Fruit fly (Drosophila melanogaster) whole organism, embryonic: Measurements from ENCODE around the gene Dlip1.

Source experiments
- ATbp ChIP-seq: fragments of 200-800 bp; sonication (Bioruptor generic); optimal IDR thresholded peaks from 2 replicates; lab custom pipeline; 2017; ENCODE audit warnings: missing biosample characterization, mild to moderate bottlenecking, missing genetic modification characterization, missing genetic modification reagents
- Aef1 ChIP-seq: fragments of 200-800 bp; sonication (Bioruptor generic); IDR thresholded peaks from 3 replicates; pipeline ENCODE4 v1.3.6; 2022; ENCODE audit warnings: missing biosample characterization, missing genetic modification characterization
- CG10267 ChIP-seq: fragments of 200-800 bp; sonication (Bioruptor generic); optimal IDR thresholded peaks from 2 replicates; lab custom pipeline; 2018; ENCODE audit warnings: missing biosample characterization, mild to moderate bottlenecking, missing genetic modification characterization, moderate library complexity
- CG11723 ChIP-seq: fragments of 200-800 bp; sonication (Bioruptor generic); optimal IDR thresholded peaks from 2 replicates; lab custom pipeline; 2017; ENCODE audit warnings: missing biosample characterization, mild to moderate bottlenecking, missing genetic modification characterization
- CG12155 ChIP-seq: fragments of 200-800 bp; sonication (Bioruptor generic); optimal IDR thresholded peaks from 3 replicates; lab custom pipeline; 2016; ENCODE audit warnings: missing biosample characterization, missing genetic modification characterization
- CG12942 ChIP-seq: fragments of 200-800 bp; sonication (Bioruptor generic); optimal IDR thresholded peaks from 3 replicates; lab custom pipeline; 2016; ENCODE audit warnings: missing biosample characterization, missing genetic modification characterization
- CG13775 ChIP-seq: fragments of 200-800 bp; sonication (Bioruptor generic); optimal IDR thresholded peaks from 3 replicates; lab custom pipeline; 2017; ENCODE audit warnings: missing biosample characterization, mild to moderate bottlenecking, missing genetic modification characterization
- CG14860 ChIP-seq: fragments of 200-800 bp; sonication (Bioruptor generic); IDR thresholded peaks from 3 replicates; pipeline ENCODE4 v1.3.6; 2022; ENCODE audit warnings: missing biosample characterization, missing genetic modification characterization; ENCODE audit not compliant: partially characterized antibody
- CG2202 ChIP-seq: fragments of 200-800 bp; sonication (Bioruptor generic); optimal IDR thresholded peaks from 2 replicates; lab custom pipeline; 2018; ENCODE audit warnings: missing biosample characterization, mild to moderate bottlenecking, missing genetic modification characterization
- CG3163 ChIP-seq: fragments of 200-800 bp; sonication (Bioruptor generic); optimal IDR thresholded peaks from 3 replicates; lab custom pipeline; 2016; ENCODE audit warnings: missing biosample characterization, missing genetic modification characterization
- CG34376 ChIP-seq: fragments of 200-800 bp; sonication (Bioruptor generic); optimal IDR thresholded peaks from 2 replicates; lab custom pipeline; 2018; ENCODE audit warnings: missing biosample characterization, mild to moderate bottlenecking, missing genetic modification characterization
- CG34422 ChIP-seq: fragments of 200-800 bp; sonication (Bioruptor generic); IDR thresholded peaks from 3 replicates; pipeline ENCODE4 v1.3.6; 2022; ENCODE audit warnings: missing biosample characterization, missing genetic modification characterization
- CG43689 ChIP-seq: fragments of 200-800 bp; sonication (Bioruptor generic); IDR thresholded peaks from 2 replicates; pipeline ENCODE4 v1.3.6; 2022; ENCODE audit warnings: missing biosample characterization, missing genetic modification characterization
- CG5180 ChIP-seq: fragments of 200-800 bp; sonication (Bioruptor generic); optimal IDR thresholded peaks from 3 replicates; lab custom pipeline; 2017; ENCODE audit warnings: missing biosample characterization, missing genetic modification characterization, mild to moderate bottlenecking, moderate library complexity, missing genetic modification reagents
- CG6689 ChIP-seq: fragments of 200-800 bp; sonication (Bioruptor generic); IDR thresholded peaks from 2 replicates; pipeline ENCODE4 v1.3.6; 2022; ENCODE audit warnings: missing biosample characterization, missing genetic modification characterization
- CG9437 ChIP-seq: fragments of 200-800 bp; sonication (Bioruptor generic); optimal IDR thresholded peaks from 2 replicates; lab custom pipeline; 2018; ENCODE audit warnings: missing biosample characterization, mild to moderate bottlenecking, missing genetic modification characterization
- CG9817 ChIP-seq: fragments of 200-800 bp; sonication (Bioruptor generic); optimal IDR thresholded peaks from 2 replicates; lab custom pipeline; 2018; ENCODE audit warnings: missing biosample characterization, mild to moderate bottlenecking, missing genetic modification characterization, moderate library complexity
- Camta ChIP-seq: fragments of 200-800 bp; sonication (Bioruptor generic); optimal IDR thresholded peaks from 2 replicates; lab custom pipeline; 2016; ENCODE audit warnings: missing biosample characterization, missing genetic modification characterization
- D ChIP-seq, 2 experiments: fragments of 200-800 bp in 1 of 2; fragments of >200 bp in 1 of 2; sonication (Bioruptor generic) in 1 of 2; optimal IDR thresholded peaks; 2 replicates in 1 of 2; 3 replicates in 1 of 2; lab custom pipeline; 2017; ENCODE audit warnings: mild to moderate bottlenecking in 1 of 2, missing biosample characterization in 1 of 2, missing genetic modification characterization in 1 of 2, missing genetic modification reagents in 1 of 2
- Dfd ChIP-seq, 2 experiments: fragments of >200 bp; optimal IDR thresholded peaks; 2 replicates each; lab custom pipeline; 2017; ENCODE audit warnings: missing biosample characterization in 2 of 2, missing genetic modification characterization in 2 of 2
- Elba2 ChIP-seq: fragments of 200-800 bp; sonication (Bioruptor generic); optimal IDR thresholded peaks from 3 replicates; lab custom pipeline; 2016; ENCODE audit warnings: missing biosample characterization, missing genetic modification characterization
- GATAe ChIP-seq: fragments of 200-800 bp; sonication (Bioruptor generic); conservative IDR thresholded peaks from 2 replicates; pipeline ENCODE4 v1.3.6; 2022; ENCODE audit warnings: missing biosample characterization, missing genetic modification characterization
- Gug ChIP-seq: fragments of 200-800 bp; sonication (Bioruptor generic); IDR thresholded peaks from 4 replicates; pipeline ENCODE4 v1.3.6; 2022; ENCODE audit warnings: missing biosample characterization, missing genetic modification characterization
- HLH3B ChIP-seq: fragments of 200-800 bp; sonication (Bioruptor generic); IDR thresholded peaks from 2 replicates; pipeline ENCODE4 v1.3.6; 2022; ENCODE audit warnings: missing biosample characterization, missing genetic modification characterization
- HLH54F ChIP-seq: fragments of 200-800 bp; sonication (Bioruptor generic); optimal IDR thresholded peaks from 3 replicates; lab custom pipeline; 2016; ENCODE audit warnings: missing biosample characterization, missing genetic modification characterization
- Poxn ChIP-seq: fragments of 200-800 bp; sonication (Bioruptor generic); IDR thresholded peaks from 2 replicates; pipeline ENCODE4 v1.3.6; 2022; ENCODE audit warnings: missing biosample characterization, missing genetic modification characterization
- Usf ChIP-seq: fragments of 200-800 bp; sonication (Bioruptor generic); optimal IDR thresholded peaks from 2 replicates; lab custom pipeline; 2017; ENCODE audit warnings: missing genotype, missing biosample characterization, missing genetic modification characterization
- Xrp1 ChIP-seq: fragments of 200-800 bp; sonication (Bioruptor generic); IDR thresholded peaks from 2 replicates; pipeline ENCODE4 v1.3.6; 2022; ENCODE audit warnings: missing biosample characterization, missing genetic modification characterization
- abd-A ChIP-seq: fragments of 200-800 bp; sonication (Bioruptor generic); optimal IDR thresholded peaks from 3 replicates; lab custom pipeline; 2019; ENCODE audit warnings: missing biosample characterization, mild to moderate bottlenecking, missing genetic modification characterization, moderate library complexity
- ac ChIP-seq: fragments of 200-800 bp; sonication (Bioruptor generic); optimal IDR thresholded peaks from 3 replicates; lab custom pipeline; 2017; ENCODE audit warnings: missing biosample characterization, mild to moderate bottlenecking, missing genetic modification characterization
- ase ChIP-seq: fragments of 200-800 bp; sonication (Bioruptor generic); IDR thresholded peaks from 3 replicates; pipeline ENCODE4 v1.3.6; 2022; ENCODE audit warnings: missing biosample characterization, missing genetic modification characterization
- bigmax ChIP-seq: fragments of 200-800 bp; sonication (Bioruptor generic); optimal IDR thresholded peaks from 2 replicates; lab custom pipeline; 2018; ENCODE audit warnings: missing biosample characterization, mild to moderate bottlenecking, missing genetic modification characterization
- cad ChIP-seq: fragments of >200 bp; optimal IDR thresholded peaks from 2 replicates; lab custom pipeline; 2017; ENCODE audit warnings: missing biosample characterization, missing genetic modification characterization
- ci ChIP-seq: fragments of 200-800 bp; sonication (Bioruptor generic); IDR thresholded peaks from 3 replicates; pipeline ENCODE4 v1.3.6; 2022; ENCODE audit warnings: missing biosample characterization, missing genetic modification characterization
- crp ChIP-seq, 2 experiments: fragments of 200-800 bp; sonication (Bioruptor generic); optimal IDR thresholded peaks; 2 replicates in 1 of 2; 3 replicates in 1 of 2; lab custom pipeline; 2017; ENCODE audit warnings: missing biosample characterization in 2 of 2, missing genetic modification characterization in 2 of 2, mild to moderate bottlenecking in 1 of 2, moderate library complexity in 1 of 2
- dm ChIP-seq: fragments of 200-800 bp; sonication (Bioruptor generic); optimal IDR thresholded peaks from 3 replicates; lab custom pipeline; 2016; ENCODE audit warnings: missing biosample characterization, missing genetic modification characterization
- ewg ChIP-seq: fragments of 200-800 bp; sonication (Bioruptor generic); optimal IDR thresholded peaks from 3 replicates; lab custom pipeline; 2017; ENCODE audit warnings: mild to moderate bottlenecking, missing biosample characterization, missing genetic modification reagents, missing genetic modification characterization
- exex ChIP-seq: fragments of 200-800 bp; sonication (Bioruptor generic); optimal IDR thresholded peaks from 4 replicates; lab custom pipeline; 2018; ENCODE audit warnings: missing biosample characterization, mild to moderate bottlenecking, missing genetic modification characterization, moderate library complexity
- gfzf ChIP-seq: fragments of 200-800 bp; sonication (Bioruptor generic); optimal IDR thresholded peaks from 2 replicates; lab custom pipeline; 2016; ENCODE audit warnings: missing biosample characterization, mild to moderate bottlenecking, missing genetic modification characterization, moderate library complexity
- gsb ChIP-seq: fragments of 200-800 bp; sonication (Bioruptor generic); IDR thresholded peaks from 2 replicates; pipeline ENCODE4 v1.3.6; 2022; ENCODE audit warnings: missing biosample characterization, missing genetic modification characterization
- hbn ChIP-seq: fragments of 200-800 bp; sonication (Bioruptor generic); IDR thresholded peaks from 2 replicates; pipeline ENCODE4 v1.3.6; 2022; ENCODE audit warnings: missing biosample characterization, missing genetic modification characterization; ENCODE audit not compliant: partially characterized antibody
- kah ChIP-seq: fragments of 200-800 bp; sonication (Bioruptor generic); optimal IDR thresholded peaks from 2 replicates; lab custom pipeline; 2018; ENCODE audit warnings: missing biosample characterization, mild to moderate bottlenecking, missing genetic modification characterization
- lmd ChIP-seq: fragments of 200-800 bp; sonication (Bioruptor generic); IDR thresholded peaks from 2 replicates; pipeline ENCODE4 v1.3.6; 2022; ENCODE audit warnings: missing biosample characterization, missing genetic modification characterization
- lov ChIP-seq, 2 experiments: fragments of 200-800 bp in 1 of 2; fragments of >200 bp in 1 of 2; sonication (Bioruptor generic) in 1 of 2; IDR thresholded peaks in 1 of 2; optimal IDR thresholded peaks in 1 of 2; 2 replicates in 1 of 2; 3 replicates in 1 of 2; pipeline versions ENCODE4 v1.3.6 to Lab custom; 2017 to 2022; ENCODE audit warnings: missing biosample characterization in 1 of 2, missing genetic modification characterization in 1 of 2
- pros ChIP-seq: fragments of 200-800 bp; sonication (Bioruptor generic); optimal IDR thresholded peaks from 3 replicates; lab custom pipeline; 2019; ENCODE audit warnings: missing biosample characterization, mild to moderate bottlenecking, missing genetic modification characterization, moderate library complexity
- psq ChIP-seq: fragments of 200-800 bp; sonication (Bioruptor generic); optimal IDR thresholded peaks from 2 replicates; lab custom pipeline; 2017; ENCODE audit warnings: missing biosample characterization, missing genetic modification characterization
- repo ChIP-seq: fragments of 200-800 bp; sonication (Bioruptor generic); optimal IDR thresholded peaks from 2 replicates; lab custom pipeline; 2016; ENCODE audit warnings: missing biosample characterization, missing genetic modification characterization
- salm ChIP-seq: fragments of 200-800 bp; sonication (Bioruptor generic); optimal IDR thresholded peaks from 2 replicates; lab custom pipeline; 2018; ENCODE audit warnings: missing biosample characterization, mild to moderate bottlenecking, missing genetic modification characterization
- stc ChIP-seq: fragments of 200-800 bp; sonication (Bioruptor generic); IDR thresholded peaks from 2 replicates; pipeline ENCODE4 v1.3.6; 2022; ENCODE audit warnings: missing biosample characterization, missing genetic modification characterization
- twi ChIP-seq: fragments of 200-800 bp; optimal IDR thresholded peaks from 2 replicates; lab custom pipeline; 2019; ENCODE audit warnings: missing biosample characterization, mild to moderate bottlenecking, missing genetic modification characterization, moderate library complexity
- z ChIP-seq: fragments of 200-800 bp; sonication (Bioruptor generic); IDR thresholded peaks from 3 replicates; pipeline ENCODE4 v1.3.6; 2022; ENCODE audit warnings: missing biosample characterization, missing genetic modification characterization

The Dlip1 gene

DNA sequence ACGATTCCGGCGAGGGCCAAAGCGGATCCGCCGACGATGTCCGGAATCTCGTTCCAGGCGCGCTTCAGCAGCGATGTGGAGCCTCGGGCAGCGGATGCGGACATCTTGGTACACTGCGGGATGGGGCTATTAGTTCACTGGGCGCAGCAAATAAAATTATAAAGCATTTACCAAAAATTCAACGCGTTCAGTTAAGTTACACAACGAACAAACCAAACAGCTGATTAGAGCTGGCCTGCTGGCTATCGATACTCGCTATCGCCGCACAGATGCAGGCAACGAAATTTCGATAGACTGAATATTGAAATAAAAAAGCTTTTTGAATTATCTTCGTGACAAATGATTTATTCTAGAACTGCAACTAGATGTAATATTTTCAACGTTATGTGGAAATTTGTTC lies 1.3 kb downstream of the Dlip1 start, which contains the start of gene NdufA3 (continued):
- TF ChIP-seq Poxn (no peak), CG34376 (GFP tag; lab: Kevin White, UChicago) (no peak), dm (no peak), bigmax (GFP tag; lab: Kevin White, UChicago) (no peak), ase (GFP tag; lab: Robert Waterston, UW) (no peak), CG2202 (no peak), CG9817 (tag; lab: Kevin White, UChicago) (no peak), psq (no peak), ATbp (GFP tag; lab: Kevin White, UChicago) (no peak), HLH54F (no peak), abd-A (tag; lab: Kevin White, UChicago) (no peak), ci (GFP tag; lab: Robert Waterston, UW) (no peak), CG3163 (GFP tag; lab: Kevin White, UChicago) (no peak), Gug (GFP tag; lab: Robert Waterston, UW) (no peak), cad (GFP tag; lab: Kevin White, UChicago) (no peak), hbn (GFP tag; lab: Robert Waterston, UW) (peak; percentile 81), exex (tag; lab: Kevin White, UChicago) (no peak), Xrp1 (no peak), stc (GFP tag; lab: Robert Waterston, UW) (no peak), gfzf (GFP tag; lab: Kevin White, UChicago) (peak; percentile 46), CG11723 (no peak), CG13775 (GFP tag; lab: Kevin White, UChicago) (no peak), Dfd (GFP tag; optimal IDR thresholded peaks at IDR 0.05; lab: Kevin White, UChicago) (no peak), HLH3B (GFP tag; lab: Robert Waterston, UW) (no peak), Aef1 (no peak), GATAe (GFP tag; lab: Robert Waterston, UW) (no peak), repo (GFP tag; lab: Kevin White, UChicago) (no peak), lov (optimal IDR thresholded peaks at IDR 0.05; lab: Kevin White, UChicago) (no peak), lov (GFP tag; IDR thresholded peaks at IDR 0.05; lab: Robert Waterston, UW) (no peak), ewg (GFP tag; lab: Kevin White, UChicago) (no peak), CG10267 (no peak), crp (GFP tag; optimal IDR thresholded peaks at IDR 0.05; lab: Kevin White, UChicago) (peak; percentile 3 to 87), pros (GFP tag; lab: Kevin White, UChicago) (no peak), salm (tag; lab: Kevin White, UChicago) (no peak), Camta (no peak), twi (no peak), lmd (GFP tag; lab: Robert Waterston, UW) (no peak), CG14860 (GFP tag; lab: Robert Waterston, UW) (peak; percentile 69), CG6689 (GFP tag; lab: Robert Waterston, UW) (no peak), CG34422 (GFP tag; lab: Robert Waterston, UW) (no peak), CG12155 (GFP tag; lab: Kevin White, UChicago) (no peak), Elba2 (GFP tag; lab: Kevin White, UChicago) (no peak), CG5180 (GFP tag; lab: Kevin White, UChicago) (no peak), kah (GFP tag; lab: Kevin White, UChicago) (no peak), D (optimal IDR thresholded peaks at IDR 0.05; lab: Kevin White, UChicago) (no peak), D (GFP tag; optimal IDR thresholded peaks at IDR 0.05; lab: Kevin White, UChicago) (no peak), ac (GFP tag; lab: Kevin White, UChicago) (no peak), z (GFP tag; lab: Robert Waterston, UW) (no peak), Usf (GFP tag; lab: Kevin White, UChicago) (no peak), CG12942 (GFP tag; lab: Kevin White, UChicago) (no peak), CG43689 (GFP tag; lab: Robert Waterston, UW) (no peak), gsb (GFP tag; lab: Robert Waterston, UW) (no peak), CG9437 (GFP tag; lab: Kevin White, UChicago) (no peak)
